Worm (Caenorhabditis elegans): Measurements from ENCODE around the gene Y102A5C.36.

ce11 chrV:16972134-16972533 is 44.9 kb upstream of the Y102A5C.36 start, which contains the start of gene srh-119:
- no peak for TF ChIP-seq ceh-22 (tag; optimal IDR thresholded peaks at IDR 0.05)
- no peak for TF ChIP-seq tbx-2 (tag; optimal IDR thresholded peaks at IDR 0.05)
- TF ChIP-seq pag-3 (tag; optimal IDR thresholded peaks at IDR 0.05; ENCODE audit: borderline replicate concordance) = no peak
- TF ChIP-seq pha-4 (tag; optimal IDR thresholded peaks at IDR 0.05) = no peak
- no peak for TF ChIP-seq ama-1 (optimal IDR thresholded peaks at IDR 0.05)
- TF ChIP-seq dve-1 (tag; optimal IDR thresholded peaks at IDR 0.05) = no peak
- no peak for TF ChIP-seq syd-9 (tag; optimal IDR thresholded peaks at IDR 0.05)

All from whole organism, late embryonic.